Fruit fly (Drosophila melanogaster) whole organism, prepupa: ENCODE measurements around the gene CG10674.

Experiments used
- CG10631 ChIP-seq: fragments of 200-800 bp; sonication (Bioruptor generic); optimal IDR thresholded peaks from 2 replicates; lab custom pipeline; 2016; ENCODE audit warnings: missing biosample characterization, missing genetic modification characterization
- CG10669 ChIP-seq: fragments of 200-800 bp; sonication (Bioruptor generic); optimal IDR thresholded peaks from 3 replicates; lab custom pipeline; 2018; ENCODE audit warnings: missing biosample characterization, mild to moderate bottlenecking, missing genetic modification characterization, moderate library complexity
- CG11294 ChIP-seq: fragments of 200-800 bp; sonication (Bioruptor generic); IDR thresholded peaks from 2 replicates; pipeline ENCODE4 v1.3.6; 2022; ENCODE audit warnings: missing biosample characterization, missing genetic modification characterization
- CG11762 ChIP-seq: fragments of 200-800 bp; sonication (Bioruptor generic); optimal IDR thresholded peaks from 3 replicates; lab custom pipeline; 2016; ENCODE audit warnings: missing biosample characterization, missing genetic modification characterization; ENCODE audit not compliant: insufficient read depth
- CG1621 ChIP-seq: fragments of 200-800 bp; sonication (Bioruptor generic); optimal IDR thresholded peaks from 3 replicates; lab custom pipeline; 2018; ENCODE audit warnings: missing biosample characterization, mild to moderate bottlenecking, missing genetic modification characterization
- CG16779 ChIP-seq: fragments of 200-800 bp; sonication (Bioruptor generic); optimal IDR thresholded peaks from 3 replicates; lab custom pipeline; 2017; ENCODE audit warnings: missing biosample characterization, mild to moderate bottlenecking, missing genetic modification characterization
- CG3032 ChIP-seq: fragments of 200-800 bp; optimal IDR thresholded peaks from 2 replicates; lab custom pipeline; 2019; ENCODE audit warnings: missing biosample characterization, mild to moderate bottlenecking, missing genetic modification characterization, moderate library complexity
- CG32006 ChIP-seq: fragments of 200-800 bp; sonication (Bioruptor generic); optimal IDR thresholded peaks from 3 replicates; lab custom pipeline; 2017; ENCODE audit warnings: missing biosample characterization, mild to moderate bottlenecking, missing genetic modification characterization
- CG34406 ChIP-seq: fragments of 200-800 bp; sonication (Bioruptor generic); optimal IDR thresholded peaks from 3 replicates; lab custom pipeline; 2016; ENCODE audit warnings: missing biosample characterization, missing genetic modification characterization
- CG3919 ChIP-seq: fragments of 200-800 bp; sonication (Bioruptor generic); optimal IDR thresholded peaks from 3 replicates; lab custom pipeline; 2016; ENCODE audit warnings: missing biosample characterization, missing genetic modification characterization
- CG4318 ChIP-seq: fragments of 200-800 bp; sonication (Bioruptor generic); optimal IDR thresholded peaks from 3 replicates; lab custom pipeline; 2017; ENCODE audit warnings: missing biosample characterization, mild to moderate bottlenecking, missing genetic modification characterization
- CG6163 ChIP-seq: fragments of 200-800 bp; sonication (Bioruptor generic); IDR thresholded peaks from 3 replicates; pipeline ENCODE4 v1.3.6; 2022; ENCODE audit warnings: missing biosample characterization, missing genetic modification characterization
- CG6276 ChIP-seq: fragments of 200-800 bp; sonication (Bioruptor generic); optimal IDR thresholded peaks from 2 replicates; lab custom pipeline; 2017; ENCODE audit warnings: missing biosample characterization, mild to moderate bottlenecking, missing genetic modification characterization
- CG6854 ChIP-seq: fragments of 200-800 bp; sonication (Bioruptor generic); optimal IDR thresholded peaks from 2 replicates; lab custom pipeline; 2017; ENCODE audit warnings: missing biosample characterization, mild to moderate bottlenecking, missing genetic modification characterization
- CG7368 ChIP-seq: fragments of 200-800 bp; sonication (Bioruptor generic); optimal IDR thresholded peaks from 3 replicates; lab custom pipeline; 2016; ENCODE audit warnings: missing biosample characterization, missing genetic modification characterization
- CG8119 ChIP-seq: fragments of 200-800 bp; sonication (Bioruptor generic); IDR thresholded peaks from 3 replicates; pipeline ENCODE4 v1.3.6; 2022; ENCODE audit warnings: missing biosample characterization, missing genetic modification characterization
- CG9139 ChIP-seq: fragments of 200-800 bp; sonication (Bioruptor generic); optimal IDR thresholded peaks from 3 replicates; lab custom pipeline; 2017; ENCODE audit warnings: missing biosample characterization, mild to moderate bottlenecking, missing genetic modification characterization
- Eip75B ChIP-seq: fragments of 200-800 bp; sonication (Bioruptor generic); optimal IDR thresholded peaks from 3 replicates; lab custom pipeline; 2016; ENCODE audit warnings: missing biosample characterization, missing genetic modification characterization
- Eip78C ChIP-seq: fragments of 200-800 bp; sonication (Bioruptor generic); peaks from one replicate; lab custom pipeline; 2016; ENCODE audit warnings: missing biosample characterization, missing genetic modification characterization
- Eip93F ChIP-seq: fragments of 200-800 bp; sonication (Bioruptor generic); optimal IDR thresholded peaks from 2 replicates; lab custom pipeline; 2016; ENCODE audit warnings: missing biosample characterization, mild to moderate bottlenecking, missing genetic modification characterization
- Ets96B ChIP-seq: fragments of 200-800 bp; optimal IDR thresholded peaks from 2 replicates; lab custom pipeline; 2019; ENCODE audit warnings: missing biosample characterization, mild to moderate bottlenecking, missing genetic modification characterization, moderate library complexity
- Gug ChIP-seq: fragments of 200-800 bp; sonication (Bioruptor generic); IDR thresholded peaks from 2 replicates; pipeline ENCODE4 v1.3.6; 2022; ENCODE audit warnings: missing biosample characterization, missing genetic modification characterization
- Hr38 ChIP-seq: sonication (Bioruptor generic); optimal IDR thresholded peaks from 2 replicates; lab custom pipeline; 2016; ENCODE audit warnings: missing biosample characterization, missing genetic modification characterization
- Lpt ChIP-seq: fragments of 200-800 bp; sonication (Bioruptor generic); optimal IDR thresholded peaks from 3 replicates; lab custom pipeline; 2016; ENCODE audit warnings: missing biosample characterization, missing genetic modification characterization
- OdsH ChIP-seq: fragments of 200-800 bp; sonication (Bioruptor generic); optimal IDR thresholded peaks from 3 replicates; lab custom pipeline; 2016; ENCODE audit warnings: missing biosample characterization, missing genetic modification characterization
- Smox ChIP-seq: fragments of 200-800 bp; sonication (Bioruptor generic); optimal IDR thresholded peaks from 3 replicates; lab custom pipeline; 2016; ENCODE audit warnings: missing biosample characterization, missing genetic modification characterization
- Sox102F ChIP-seq: fragments of 200-800 bp; sonication (Bioruptor generic); optimal IDR thresholded peaks from 2 replicates; lab custom pipeline; 2016; ENCODE audit warnings: missing biosample characterization, mild to moderate bottlenecking, missing genetic modification characterization
- Sox14 ChIP-seq: fragments of 200-800 bp; sonication (Bioruptor generic); optimal IDR thresholded peaks from 3 replicates; lab custom pipeline; 2016; ENCODE audit warnings: missing biosample characterization, missing genetic modification characterization
- Sox15 ChIP-seq: fragments of 200-800 bp; sonication (Bioruptor generic); optimal IDR thresholded peaks from 3 replicates; lab custom pipeline; 2016; ENCODE audit warnings: missing biosample characterization, missing genetic modification characterization
- achi ChIP-seq: fragments of 200-800 bp; sonication (Bioruptor generic); optimal IDR thresholded peaks from 3 replicates; lab custom pipeline; 2016; ENCODE audit warnings: missing biosample characterization, missing genetic modification characterization
- cyc ChIP-seq: fragments of 200-800 bp; sonication (Bioruptor generic); optimal IDR thresholded peaks from 3 replicates; lab custom pipeline; 2016; ENCODE audit warnings: missing biosample characterization, missing genetic modification characterization
- dsx ChIP-seq: fragments of 200-800 bp; optimal IDR thresholded peaks from 3 replicates; lab custom pipeline; 2019; ENCODE audit warnings: missing biosample characterization, mild to moderate bottlenecking, missing genetic modification characterization, moderate library complexity; ENCODE audit not compliant: poor library complexity, severe bottlenecking
- eg ChIP-seq: fragments of 200-800 bp; sonication (Bioruptor generic); IDR thresholded peaks from 3 replicates; pipeline ENCODE4 v1.3.6; 2022; ENCODE audit warnings: missing biosample characterization, missing genetic modification characterization
- esn ChIP-seq: fragments of 200-800 bp; sonication (Bioruptor generic); optimal IDR thresholded peaks from 2 replicates; lab custom pipeline; 2016; ENCODE audit warnings: missing biosample characterization, mild to moderate bottlenecking, missing genetic modification characterization, moderate library complexity
- fd59A ChIP-seq: fragments of 200-800 bp; sonication (Bioruptor generic); optimal IDR thresholded peaks from 2 replicates; lab custom pipeline; 2017; ENCODE audit warnings: missing biosample characterization, mild to moderate bottlenecking, missing genetic modification characterization, missing genetic modification reagents
- fd85E ChIP-seq: fragments of 200-800 bp; sonication (Bioruptor generic); optimal IDR thresholded peaks from 3 replicates; lab custom pipeline; 2016; ENCODE audit warnings: missing biosample characterization, missing genetic modification characterization
- fkh ChIP-seq: fragments of 200-800 bp; sonication (Bioruptor generic); optimal IDR thresholded peaks from 3 replicates; lab custom pipeline; 2017; ENCODE audit warnings: missing biosample characterization, mild to moderate bottlenecking, missing genetic modification characterization, moderate library complexity
- net ChIP-seq: fragments of 200-800 bp; sonication (Bioruptor generic); optimal IDR thresholded peaks from 3 replicates; lab custom pipeline; 2016; ENCODE audit warnings: missing biosample characterization, missing genetic modification characterization
- salr ChIP-seq, 2 experiments: fragments of 200-800 bp; sonication (Bioruptor generic); optimal IDR thresholded peaks; 3 replicates each; lab custom pipeline; 2016 to 2018; ENCODE audit warnings: missing biosample characterization in 2 of 2, missing genetic modification characterization in 2 of 2, mild to moderate bottlenecking in 1 of 2
- spab ChIP-seq: fragments of 200-800 bp; sonication (Bioruptor generic); optimal IDR thresholded peaks from 2 replicates; lab custom pipeline; 2017; ENCODE audit warnings: missing biosample characterization, mild to moderate bottlenecking, missing genetic modification characterization, missing genetic modification reagents
- ss ChIP-seq, 2 experiments: fragments of 200-800 bp; sonication (Bioruptor generic); optimal IDR thresholded peaks; 2 replicates in 1 of 2; 3 replicates in 1 of 2; lab custom pipeline; 2017 to 2018; ENCODE audit warnings: mild to moderate bottlenecking in 2 of 2, missing biosample characterization in 2 of 2, missing genetic modification characterization in 2 of 2, moderate library complexity in 1 of 2
- svp ChIP-seq: fragments of 200-800 bp; sonication (Bioruptor generic); peaks from one replicate; lab custom pipeline; 2016; ENCODE audit warnings: missing biosample characterization, missing genetic modification characterization
- vri ChIP-seq: fragments of 200-800 bp; sonication (Bioruptor generic); optimal IDR thresholded peaks from 3 replicates; lab custom pipeline; 2016; ENCODE audit warnings: missing biosample characterization, mild to moderate bottlenecking, missing genetic modification characterization

CG10674 gene

DNA sequence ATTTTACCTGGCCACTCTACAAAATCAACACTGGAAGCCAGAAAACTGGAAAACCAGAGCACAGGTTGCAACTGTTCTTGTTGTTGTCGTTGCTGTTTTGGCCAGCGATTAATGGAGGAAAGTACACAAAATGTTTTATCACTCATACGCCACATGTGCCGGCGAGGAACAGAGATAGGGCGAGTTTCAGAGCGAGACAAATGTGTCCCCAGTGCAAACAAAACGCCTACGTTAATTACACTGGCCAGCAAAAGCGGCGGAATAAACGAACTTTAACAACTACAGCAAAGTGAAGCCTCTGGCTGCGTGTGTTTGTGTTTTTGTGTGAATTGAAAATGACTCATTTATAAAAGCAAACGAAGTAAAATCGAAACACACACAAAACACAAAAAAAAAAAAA, 44.1 kb upstream of the CG10674 start:
- TF ChIP-seq vri (GFP tag; lab: Kevin White, UChicago) (peak; percentile 39), Sox102F (GFP tag; lab: Kevin White, UChicago) (no peak), CG6163 (GFP tag; lab: Robert Waterston, UW) (0 out of 3 replicates have a peak, but pooled peaks have one; percentile 34), Smox (GFP tag; lab: Kevin White, UChicago) (no peak), CG4318 (GFP tag; lab: Kevin White, UChicago) (no peak), fkh (GFP tag; lab: Kevin White, UChicago) (peak; percentile 89), CG34406 (GFP tag; lab: Kevin White, UChicago) (peak; percentile 5), Eip93F (no peak), Lpt (GFP tag; lab: Kevin White, UChicago) (no peak), eg (0 out of 3 replicates have a peak, but pooled peaks have one; percentile 15), Eip78C (peak; percentile 69), CG8119 (no peak)

DNA sequence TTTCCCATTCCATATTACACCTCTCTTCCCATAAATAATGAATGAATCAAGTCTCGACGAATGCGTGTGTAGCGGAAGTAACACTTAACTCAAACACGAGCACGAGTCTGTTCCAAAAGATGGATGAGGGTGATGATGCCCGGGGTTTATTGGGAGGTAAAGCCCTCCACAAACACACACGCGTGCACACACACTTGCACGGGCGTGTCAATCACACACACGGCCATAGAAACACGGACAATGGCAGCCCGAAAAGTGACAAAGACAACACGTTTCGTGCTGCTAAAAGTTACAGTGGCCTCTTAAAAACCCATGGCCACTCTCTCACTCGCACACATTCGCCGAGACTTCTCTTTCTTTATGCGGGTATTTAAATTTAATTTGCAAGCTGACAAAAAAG, 42.8 kb upstream of the CG10674 start:
- TF ChIP-seq cyc (GFP tag; lab: Kevin White, UChicago): no peak
- TF ChIP-seq CG10631: no peak
- TF ChIP-seq CG1621 (tag; lab: Kevin White, UChicago): no peak
- TF ChIP-seq eg: no peak
- TF ChIP-seq CG9139 (GFP tag; lab: Kevin White, UChicago): no peak
- TF ChIP-seq Sox15 (GFP tag; lab: Kevin White, UChicago): no peak
- TF ChIP-seq Hr38 (GFP tag; lab: Kevin White, UChicago): no peak
- TF ChIP-seq ss (GFP tag; optimal IDR thresholded peaks at IDR 0.05; lab: Kevin White, UChicago): no peak
- TF ChIP-seq fkh (GFP tag; lab: Kevin White, UChicago): no peak

DNA sequence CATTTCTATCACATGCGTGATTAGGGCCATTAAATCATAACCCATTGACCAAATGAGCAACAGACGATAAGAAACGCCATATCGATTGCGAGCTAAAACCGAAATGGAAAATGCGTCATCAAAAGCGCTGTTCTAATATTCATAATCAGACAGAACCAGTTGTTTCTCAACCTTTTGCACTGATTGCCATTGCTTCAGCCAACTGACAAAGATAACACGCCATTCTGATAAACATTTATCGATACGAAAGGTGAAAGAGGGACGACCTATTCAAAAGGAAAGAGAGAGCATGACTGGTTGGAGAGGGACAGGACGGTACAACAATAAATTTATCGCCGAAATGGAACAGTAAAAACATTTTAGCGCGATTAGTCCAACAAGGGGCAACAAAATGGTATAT, 40.7 kb upstream of the CG10674 start:
- TF ChIP-seq CG32006 (no peak), Ets96B (tag; lab: Kevin White, UChicago) (no peak), fd85E (no peak), vri (GFP tag; lab: Kevin White, UChicago) (peak; percentile 93), dsx (GFP tag; lab: Kevin White, UChicago) (no peak), CG11294 (GFP tag; lab: Robert Waterston, UW) (no peak), CG3032 (tag; lab: Kevin White, UChicago) (no peak), CG6854 (GFP tag; lab: Kevin White, UChicago) (no peak), Smox (GFP tag; lab: Kevin White, UChicago) (no peak), fd59A (GFP tag; lab: Kevin White, UChicago) (no peak), CG11762 (GFP tag; lab: Kevin White, UChicago) (no peak), CG7368 (GFP tag; lab: Kevin White, UChicago) (no peak), CG3919 (GFP tag; lab: Kevin White, UChicago) (no peak), achi (GFP tag; lab: Kevin White, UChicago) (no peak), CG9139 (GFP tag; lab: Kevin White, UChicago) (no peak), CG6276 (no peak), Lpt (GFP tag; lab: Kevin White, UChicago) (no peak), Sox14 (GFP tag; lab: Kevin White, UChicago) (peak; percentile 6), CG16779 (tag; lab: Kevin White, UChicago) (no peak), Eip78C (peak; percentile 10), Gug (no peak), esn (no peak), ss (GFP tag; optimal IDR thresholded peaks at IDR 0.05; lab: Kevin White, UChicago) (no peak), Eip93F (peak; percentile 21)
- TF ChIP-seq, all 60 proteins: peak for 4

DNA sequence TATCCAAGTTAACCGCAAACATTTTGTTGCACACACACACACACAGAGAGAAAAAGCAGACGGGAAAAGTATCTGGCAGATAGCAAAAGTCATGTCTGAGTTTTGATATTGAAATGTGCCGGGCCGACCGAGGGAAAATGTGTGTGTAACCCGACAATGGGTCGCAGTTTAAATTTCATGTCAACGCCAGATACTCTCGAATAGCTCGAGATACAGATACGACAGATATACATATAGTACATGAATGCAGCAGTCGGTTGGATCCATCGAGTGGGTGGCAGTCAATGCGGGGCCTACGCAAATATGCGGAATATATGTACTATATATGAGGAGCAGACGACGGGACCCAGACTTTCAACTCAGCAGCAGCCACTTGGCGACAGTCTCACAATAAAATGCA, 40.0 kb upstream of the CG10674 start:
- TF ChIP-seq Eip75B (GFP tag; lab: Kevin White, UChicago) (no peak), CG11762 (GFP tag; lab: Kevin White, UChicago) (no peak), svp (no peak), spab (GFP tag; lab: Kevin White, UChicago) (peak; percentile 12), OdsH (GFP tag; lab: Kevin White, UChicago) (no peak), Eip78C (peak; percentile 71), CG6163 (GFP tag; lab: Robert Waterston, UW) (0 out of 3 replicates have a peak, but pooled peaks have one; percentile 19), Lpt (GFP tag; lab: Kevin White, UChicago) (peak; percentile 21), net (GFP tag; lab: Kevin White, UChicago) (peak; percentile 24), Hr38 (GFP tag; lab: Kevin White, UChicago) (no peak), achi (GFP tag; lab: Kevin White, UChicago) (peak; percentile 3), salr (GFP tag; optimal IDR thresholded peaks at IDR 0.05; lab: Kevin White, UChicago) (no peak), CG10669 (GFP tag; lab: Kevin White, UChicago) (peak; percentile 5), CG10631 (no peak)
